Worm (Caenorhabditis elegans) whole organism, L3 larva: ENCODE data around the gene C42D8.9.

ENCODE experiments used
- R02D3.7 ChIP-seq: fragments of 150-350 bp; optimal IDR thresholded peaks from 2 replicates; lab custom pipeline; 2014; ENCODE audit warnings: missing biosample characterization, missing genetic modification characterization
- aly-2 ChIP-seq: fragments of 150-350 bp; optimal IDR thresholded peaks from 2 replicates; lab custom pipeline; 2014; ENCODE audit warnings: missing biosample characterization, missing genetic modification characterization
- ama-1 ChIP-seq: fragments of 150-350 bp; optimal IDR thresholded peaks from 2 replicates; lab custom pipeline; 2018
- ceh-16 ChIP-seq: sonication (generic microtip); optimal IDR thresholded peaks from 2 replicates; lab custom pipeline; 2017; ENCODE audit warnings: missing biosample characterization, missing genetic modification characterization
- ceh-28 ChIP-seq: fragments of 150-350 bp; optimal IDR thresholded peaks from 2 replicates; lab custom pipeline; 2014; ENCODE audit warnings: missing biosample characterization, missing genetic modification reagents, missing genetic modification characterization
- ceh-82 ChIP-seq: fragments of 150-350 bp; optimal IDR thresholded peaks from 2 replicates; lab custom pipeline; 2014; ENCODE audit warnings: missing biosample characterization, missing genetic modification characterization
- ceh-9 ChIP-seq: sonication (generic microtip); optimal IDR thresholded peaks from 2 replicates; lab custom pipeline; 2018; ENCODE audit warnings: missing biosample characterization, missing genetic modification characterization
- egl-27 ChIP-seq: sonication (generic microtip); optimal IDR thresholded peaks from 4 replicates; lab custom pipeline; 2017; ENCODE audit warnings: missing biosample characterization, missing genetic modification reagents, missing genetic modification characterization
- egl-5 ChIP-seq: fragments of 150-350 bp; optimal IDR thresholded peaks from 2 replicates; lab custom pipeline; 2017; ENCODE audit warnings: missing biosample characterization, missing genetic modification reagents, missing genetic modification characterization, inconsistent platforms
- elt-1 ChIP-seq: fragments of 150-350 bp; optimal IDR thresholded peaks from 2 replicates; lab custom pipeline; 2014; ENCODE audit warnings: missing biosample characterization, missing genetic modification characterization
- elt-3 ChIP-seq, 3 experiments: fragments of 150-350 bp in 1 of 3; sonication (generic microtip) in 2 of 3; optimal IDR thresholded peaks; 2 replicates in 2 of 3; 4 replicates in 1 of 3; lab custom pipeline; 2014 to 2017; ENCODE audit warnings: missing biosample characterization in 3 of 3, missing genetic modification characterization in 3 of 3
- eor-1 ChIP-seq, 2 experiments: fragments of 150-350 bp; optimal IDR thresholded peaks; 2 replicates each; lab custom pipeline; 2014 to 2018; ENCODE audit warnings: missing biosample characterization in 2 of 2, missing genetic modification characterization in 2 of 2
- fkh-10 ChIP-seq: sonication (generic microtip); optimal IDR thresholded peaks from 2 replicates; lab custom pipeline; 2017; ENCODE audit warnings: missing biosample characterization, missing genetic modification reagents, missing genetic modification characterization
- fos-1 ChIP-seq: fragments of 150-350 bp; optimal IDR thresholded peaks from 2 replicates; lab custom pipeline; 2014; ENCODE audit warnings: missing biosample characterization, missing genetic modification characterization
- hmg-11 ChIP-seq: sonication (generic microtip); optimal IDR thresholded peaks from 2 replicates; lab custom pipeline; 2016; ENCODE audit warnings: missing genetic modification characterization, missing compliant biosample characterization
- jun-1 ChIP-seq: fragments of 150-350 bp; optimal IDR thresholded peaks from 2 replicates; lab custom pipeline; 2014; ENCODE audit warnings: missing biosample characterization, missing genetic modification reagents, missing genetic modification characterization
- lin-15B ChIP-seq: fragments of 150-350 bp; optimal IDR thresholded peaks from 2 replicates; lab custom pipeline; 2014; ENCODE audit warnings: missing biosample characterization, missing genetic modification characterization
- mdl-1 ChIP-seq: fragments of 150-350 bp; optimal IDR thresholded peaks from 2 replicates; lab custom pipeline; 2014; ENCODE audit warnings: missing biosample characterization, missing genetic modification characterization
- mml-1 ChIP-seq: fragments of 150-350 bp; sonication (generic microtip); optimal IDR thresholded peaks from 3 replicates; lab custom pipeline; 2014; ENCODE audit warnings: missing biosample characterization, missing genetic modification characterization
- nfya-1 ChIP-seq: sonication (generic microtip); optimal IDR thresholded peaks from 2 replicates; lab custom pipeline; 2017; ENCODE audit warnings: missing genetic modification characterization, mild to moderate bottlenecking, missing compliant biosample characterization, antibody characterized with exemption, moderate library complexity; ENCODE audit not compliant: insufficient read depth
- nhr-11 ChIP-seq: fragments of 150-350 bp; optimal IDR thresholded peaks from 2 replicates; lab custom pipeline; 2014; ENCODE audit warnings: missing biosample characterization, missing genetic modification characterization
- nhr-12 ChIP-seq: fragments of 150-350 bp; optimal IDR thresholded peaks from 2 replicates; lab custom pipeline; 2014; ENCODE audit warnings: missing biosample characterization, missing genetic modification characterization
- nhr-237 ChIP-seq: fragments of 150-350 bp; optimal IDR thresholded peaks from 2 replicates; lab custom pipeline; 2014; ENCODE audit warnings: missing biosample characterization, missing genetic modification characterization
- nhr-25 ChIP-seq: sonication (generic microtip); optimal IDR thresholded peaks from 2 replicates; lab custom pipeline; 2017; ENCODE audit warnings: missing biosample characterization, missing genetic modification characterization
- nhr-43 ChIP-seq: sonication (generic microtip); optimal IDR thresholded peaks from 2 replicates; lab custom pipeline; 2016; ENCODE audit warnings: mild to moderate bottlenecking, missing genetic modification characterization, missing compliant biosample characterization; ENCODE audit not compliant: poor library complexity, severe bottlenecking
- nhr-77 ChIP-seq: fragments of 150-350 bp; optimal IDR thresholded peaks from 2 replicates; lab custom pipeline; 2014; ENCODE audit warnings: missing biosample characterization, missing genetic modification characterization
- pha-4 ChIP-seq: fragments of 150-350 bp; optimal IDR thresholded peaks from 2 replicates; lab custom pipeline; 2014; ENCODE audit warnings: missing biosample characterization, missing genetic modification reagents, missing genetic modification characterization
- pqm-1 ChIP-seq: fragments of 150-350 bp; optimal IDR thresholded peaks from 2 replicates; lab custom pipeline; 2017; ENCODE audit warnings: missing biosample characterization, missing genetic modification characterization, inconsistent platforms
- skn-1 ChIP-seq: fragments of 150-350 bp; optimal IDR thresholded peaks from 2 replicates; lab custom pipeline; 2014; ENCODE audit warnings: missing biosample characterization, missing genetic modification characterization
- tbx-2 ChIP-seq: sonication (generic microtip); optimal IDR thresholded peaks from 2 replicates; lab custom pipeline; 2016; ENCODE audit warnings: mild to moderate bottlenecking, missing genetic modification characterization, missing compliant biosample characterization
- unc-39 ChIP-seq: sonication (generic microtip); optimal IDR thresholded peaks from 4 replicates; lab custom pipeline; 2017; ENCODE audit warnings: missing biosample characterization, missing genetic modification characterization
- unc-62 ChIP-seq: fragments of 150-350 bp; sonication (generic microtip); optimal IDR thresholded peaks from 4 replicates; lab custom pipeline; 2014; ENCODE audit warnings: missing biosample characterization, missing genetic modification reagents, missing genetic modification characterization
- zag-1 ChIP-seq: fragments of 150-350 bp; optimal IDR thresholded peaks from 2 replicates; lab custom pipeline; 2014; ENCODE audit warnings: missing biosample characterization, missing genetic modification characterization

Gene C42D8.9

DNA sequence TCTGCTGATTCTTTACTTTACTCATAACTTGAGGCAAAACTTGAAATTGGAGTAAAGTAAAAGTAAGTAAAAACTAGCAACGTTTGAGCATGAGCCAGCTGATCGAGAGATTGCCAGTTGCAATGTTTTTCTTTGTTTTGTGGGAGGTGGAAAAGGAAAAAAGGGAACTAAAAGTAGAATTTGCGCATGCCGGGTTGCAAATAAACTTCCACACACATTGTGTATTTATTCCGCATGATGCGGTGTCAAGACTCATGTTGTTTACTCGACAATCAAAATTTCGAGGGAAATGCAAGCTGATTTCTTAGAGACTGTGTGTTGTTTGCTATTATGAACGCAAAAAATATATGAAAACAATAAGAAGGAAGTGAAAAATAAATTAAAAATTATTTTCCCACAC lies 35.6 kb upstream of the C42D8.9 start:
- TF ChIP-seq mdl-1 (tag; lab: Kevin White, UChicago) (no peak), pha-4 (tag; lab: Kevin White, UChicago) (peak; percentile 88)

DNA sequence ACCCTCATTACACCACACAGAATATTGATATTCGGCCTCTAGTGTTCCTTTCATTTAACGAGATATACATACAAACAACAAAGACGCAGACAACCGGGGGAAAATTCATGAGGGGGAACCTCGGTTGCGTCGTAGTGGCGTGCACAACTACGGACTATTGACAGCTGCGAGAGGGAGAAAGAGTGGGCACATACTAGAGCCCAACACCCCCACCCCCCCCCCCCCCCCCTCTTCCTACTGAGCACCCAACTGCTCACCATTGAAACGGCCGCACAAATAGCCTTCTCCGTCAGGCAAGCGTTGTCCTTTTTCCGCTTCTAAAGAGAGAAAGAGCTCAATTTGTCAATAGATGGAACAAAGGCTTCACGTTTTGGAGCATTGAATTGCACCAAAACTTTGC lies 33.3 kb upstream of the C42D8.9 start:
- peak; percentile 43 for TF ChIP-seq nfya-1 (tag; lab: Kevin White, UChicago)
- TF ChIP-seq hmg-11 (tag; lab: Kevin White, UChicago): peak; percentile 76
- no peak for TF ChIP-seq nhr-237 (tag; lab: Kevin White, UChicago)
- TF ChIP-seq tbx-2 (tag; lab: Kevin White, UChicago): no peak
- TF ChIP-seq nhr-77 (tag; lab: Kevin White, UChicago): no peak
- TF ChIP-seq nhr-12 (tag; lab: Kevin White, UChicago): no peak
- TF ChIP-seq egl-27 (tag; lab: Kevin White, UChicago): no peak
- no peak for TF ChIP-seq egl-5
- TF ChIP-seq zag-1 (tag; lab: Kevin White, UChicago): no peak

DNA sequence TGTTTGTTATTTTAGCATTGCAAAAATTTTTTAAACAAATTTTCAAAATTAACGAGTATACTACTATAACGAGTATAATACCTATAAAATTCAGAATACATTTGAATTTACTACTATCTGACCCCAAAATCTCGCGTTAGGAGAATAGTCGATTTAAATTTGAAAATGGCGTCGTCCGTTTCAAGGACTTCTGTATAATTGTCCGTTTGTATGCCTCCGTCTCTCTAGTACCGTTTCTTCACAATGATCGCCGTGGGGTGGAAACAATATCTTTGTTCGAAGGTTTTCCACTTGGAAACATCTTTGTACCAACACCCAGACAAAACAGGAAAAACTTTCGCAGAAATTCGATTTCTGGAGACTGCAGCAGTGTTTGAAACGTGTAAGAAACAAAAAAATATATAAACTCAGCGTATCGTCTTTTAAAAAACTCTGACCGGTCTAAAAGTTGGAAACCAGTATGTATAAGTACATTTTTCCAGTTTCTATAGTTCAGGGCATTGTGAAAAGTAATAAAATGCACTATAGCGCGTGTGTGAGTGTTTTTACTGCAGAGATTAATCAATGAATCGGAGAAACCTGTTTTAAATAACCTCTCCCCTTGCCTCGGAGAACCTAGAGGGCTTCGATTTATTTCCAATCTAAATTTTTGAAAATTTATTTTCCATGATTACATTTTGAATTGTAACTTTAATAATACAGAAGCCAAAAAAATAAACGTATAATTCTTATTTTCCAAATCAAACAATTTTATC lies 31.1 kb upstream of the C42D8.9 start:
- TF ChIP-seq nhr-25 (tag; lab: Kevin White, UChicago) (peak; percentile 57), elt-1 (tag; lab: Kevin White, UChicago) (peak; percentile 8), fkh-10 (GFP tag; lab: Kevin White, UChicago) (no peak)

DNA sequence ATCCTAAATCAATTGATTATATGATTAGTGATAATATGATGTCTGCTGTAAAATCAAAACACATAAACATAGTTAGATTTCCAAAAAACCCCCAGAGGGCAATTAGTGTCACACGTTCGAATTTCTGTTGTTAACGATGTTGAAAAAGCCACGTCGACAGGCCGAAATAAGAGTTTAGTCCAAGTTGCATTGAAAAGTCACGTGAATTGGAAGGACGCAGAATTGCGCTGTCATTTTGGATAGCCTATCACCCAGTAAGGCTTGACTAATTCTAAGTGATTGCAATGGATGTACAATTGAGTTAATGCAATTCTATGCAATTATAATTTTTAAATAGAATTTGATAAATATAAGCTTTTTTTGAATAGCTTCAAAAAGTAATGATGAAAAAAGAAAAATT lies 28.7 kb upstream of the C42D8.9 start:
- TF ChIP-seq ceh-16 (no peak), nhr-77 (tag; lab: Kevin White, UChicago) (no peak), eor-1 (tag; optimal IDR thresholded peaks at IDR 0.05; lab: Kevin White, UChicago) (no peak), ama-1 (lab: Kevin White, UChicago) (peak; percentile 0), mml-1 (tag; lab: Kevin White, UChicago) (no peak), nhr-25 (tag; lab: Kevin White, UChicago) (peak; percentile 24)

DNA sequence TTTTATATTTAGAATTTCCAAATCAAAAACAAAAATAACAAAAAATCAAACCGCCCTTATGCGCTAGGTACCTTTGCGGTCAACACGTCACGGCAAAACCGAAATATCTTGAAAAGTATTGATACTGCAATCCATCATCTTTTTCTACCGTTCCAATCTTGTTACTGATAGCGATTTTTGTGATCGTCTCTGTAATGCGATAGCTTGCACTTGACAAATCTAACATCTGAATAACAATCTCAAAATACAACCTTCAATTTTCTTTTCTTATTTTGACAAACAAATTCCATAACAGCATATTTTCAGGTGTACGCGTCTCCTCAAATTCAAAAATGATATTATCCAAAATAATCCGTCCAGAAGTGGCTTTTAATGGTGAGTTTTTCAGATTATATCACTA lies 27.1 kb upstream of the C42D8.9 start, which contains the start of gene tbc-7:
Gene tbc-7 (plus strand): TSS at position 301 of the 400 bp plus-strand sequence.
- TF ChIP-seq nhr-43 (tag; lab: Kevin White, UChicago) (no peak), unc-62 (no peak), mdl-1 (tag; lab: Kevin White, UChicago) (no peak), pha-4 (tag; lab: Kevin White, UChicago) (no peak), ceh-16 (no peak), egl-27 (tag; lab: Kevin White, UChicago) (no peak), ceh-9 (tag; lab: Kevin White, UChicago) (no peak), unc-39 (no peak), nhr-12 (tag; lab: Kevin White, UChicago) (no peak), elt-3 (tag; optimal IDR thresholded peaks at IDR 0.05; lab: Kevin White, UChicago) (no peak)

DNA sequence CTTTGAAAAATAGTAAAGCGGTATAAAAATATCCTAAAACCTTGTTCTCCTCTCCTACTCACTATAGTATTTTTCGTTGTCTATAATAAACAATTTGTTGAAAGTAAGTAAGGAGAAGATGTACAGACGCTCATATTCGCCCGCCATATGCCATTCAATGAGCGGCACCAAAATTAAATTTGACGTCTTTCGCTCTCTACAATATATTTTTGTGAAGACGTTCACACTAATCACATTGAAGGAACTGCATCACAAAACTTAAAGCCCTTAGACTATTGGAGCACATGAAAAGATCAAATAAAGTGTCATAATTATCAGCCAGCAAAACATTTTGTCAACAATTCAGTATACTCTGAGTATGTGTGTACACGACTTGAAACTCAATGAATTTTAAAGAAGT lies 24.9 kb upstream of the C42D8.9 start:
- TF ChIP-seq pqm-1 (tag; lab: Kevin White, UChicago): no peak
- TF ChIP-seq unc-39: no peak
- TF ChIP-seq R02D3.7: no peak
- TF ChIP-seq aly-2: no peak
- TF ChIP-seq jun-1: no peak
- no peak for TF ChIP-seq nhr-12 (tag; lab: Kevin White, UChicago)
- TF ChIP-seq nhr-11: no peak
- TF ChIP-seq ceh-82 (tag; lab: Kevin White, UChicago): no peak
- no peak for TF ChIP-seq unc-62
- no peak for TF ChIP-seq skn-1 (tag; lab: Kevin White, UChicago)
- no peak for TF ChIP-seq tbx-2 (tag; lab: Kevin White, UChicago)

DNA sequence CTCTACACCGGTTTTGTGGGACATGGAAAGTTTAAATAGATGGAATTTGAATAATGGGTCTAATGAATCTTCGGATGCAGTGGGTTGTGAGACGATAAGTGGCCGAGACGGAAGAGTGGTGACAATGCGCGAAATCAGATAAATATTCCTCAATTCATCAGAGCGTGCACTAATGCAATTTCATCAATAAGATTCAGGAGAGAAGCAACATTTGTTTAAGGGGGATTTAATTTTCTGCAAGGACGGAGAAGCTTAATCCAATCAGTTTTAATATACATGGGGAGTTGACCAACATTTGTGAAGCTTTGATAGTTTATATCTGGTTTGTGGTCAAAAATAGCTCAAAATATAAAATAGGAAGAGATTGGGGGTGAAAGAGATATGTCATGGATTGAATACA lies 22.6 kb upstream of the C42D8.9 start:
- no peak for TF ChIP-seq lin-15B (tag; lab: Kevin White, UChicago)
- TF ChIP-seq aly-2: no peak
- TF ChIP-seq elt-1 (tag; lab: Kevin White, UChicago): no peak
- TF ChIP-seq fkh-10 (GFP tag; lab: Kevin White, UChicago): no peak
- no peak for TF ChIP-seq tbx-2 (tag; lab: Kevin White, UChicago)
- TF ChIP-seq zag-1 (tag; lab: Kevin White, UChicago): no peak
- TF ChIP-seq fos-1 (tag; lab: Kevin White, UChicago): no peak
- no peak for TF ChIP-seq jun-1
- TF ChIP-seq unc-39: no peak
- no peak for TF ChIP-seq mdl-1 (tag; lab: Kevin White, UChicago)
- TF ChIP-seq egl-27 (tag; lab: Kevin White, UChicago): no peak
- no peak for TF ChIP-seq ceh-28 (tag; lab: Kevin White, UChicago)
